Fruit fly (Drosophila melanogaster) whole organism, embryonic: Measurements from ENCODE around the gene CG43448.

Experiments
- Antp ChIP-seq: fragments of 200-800 bp; sonication (Bioruptor generic); optimal IDR thresholded peaks from 3 replicates; lab custom pipeline; 2016; ENCODE audit warnings: missing biosample characterization, missing genetic modification characterization
- Atf6 ChIP-seq: fragments of 200-800 bp; sonication (Bioruptor generic); IDR thresholded peaks from 2 replicates; pipeline ENCODE4 v1.3.6; 2022; ENCODE audit warnings: missing biosample characterization, missing genetic modification characterization
- CG10654 ChIP-seq: fragments of 200-800 bp; sonication (Bioruptor generic); optimal IDR thresholded peaks from 2 replicates; lab custom pipeline; 2016; ENCODE audit warnings: missing biosample characterization, missing genetic modification characterization
- CG11247 ChIP-seq: fragments of 200-800 bp; sonication (Bioruptor generic); IDR thresholded peaks from 2 replicates; pipeline ENCODE4 v1.3.6; 2022; ENCODE audit warnings: missing biosample characterization, missing genetic modification characterization
- CG1233 ChIP-seq: fragments of 200-800 bp; sonication (Bioruptor generic); optimal IDR thresholded peaks from 4 replicates; lab custom pipeline; 2018; ENCODE audit warnings: missing biosample characterization, mild to moderate bottlenecking, missing genetic modification characterization
- CG14050 ChIP-seq: fragments of 200-800 bp; sonication (Bioruptor generic); IDR thresholded peaks from 3 replicates; pipeline ENCODE4 v1.3.6; 2022; ENCODE audit warnings: missing biosample characterization, missing genetic modification characterization
- CG14667 ChIP-seq: fragments of 200-800 bp; sonication (Bioruptor generic); IDR thresholded peaks from 2 replicates; pipeline ENCODE4 v1.3.6; 2022; ENCODE audit warnings: missing biosample characterization, missing genetic modification characterization
- CG17328 ChIP-seq: fragments of 200-800 bp; sonication (Bioruptor generic); IDR thresholded peaks from 2 replicates; pipeline ENCODE4 v1.3.6; 2022; ENCODE audit warnings: missing biosample characterization, missing genetic modification characterization
- CG3163 ChIP-seq: fragments of 200-800 bp; sonication (Bioruptor generic); optimal IDR thresholded peaks from 3 replicates; lab custom pipeline; 2016; ENCODE audit warnings: missing biosample characterization, missing genetic modification characterization
- CG32772 ChIP-seq: fragments of 200-800 bp; sonication (Bioruptor generic); IDR thresholded peaks from 2 replicates; pipeline ENCODE4 v1.3.6; 2022; ENCODE audit warnings: missing biosample characterization, missing genetic modification characterization
- CG3726 ChIP-seq: fragments of 200-800 bp; sonication (Bioruptor generic); IDR thresholded peaks from 3 replicates; pipeline ENCODE4, ENCODE4 v1.3.6; 2022; ENCODE audit warnings: missing biosample characterization, missing genetic modification characterization
- CG4424 ChIP-seq: fragments of 200-800 bp; sonication (Bioruptor generic); optimal IDR thresholded peaks from 3 replicates; lab custom pipeline; 2016; ENCODE audit warnings: missing biosample characterization, missing genetic modification characterization
- CG5180 ChIP-seq: fragments of 200-800 bp; sonication (Bioruptor generic); optimal IDR thresholded peaks from 3 replicates; lab custom pipeline; 2017; ENCODE audit warnings: missing biosample characterization, missing genetic modification characterization, mild to moderate bottlenecking, moderate library complexity, missing genetic modification reagents
- CG5245 ChIP-seq: fragments of 200-800 bp; sonication (Bioruptor generic); optimal IDR thresholded peaks from 3 replicates; lab custom pipeline; 2016; ENCODE audit warnings: missing biosample characterization, missing genetic modification characterization
- CG6683 ChIP-seq: fragments of 200-800 bp; sonication (Bioruptor generic); optimal IDR thresholded peaks from 2 replicates; lab custom pipeline; 2017; ENCODE audit warnings: missing biosample characterization, mild to moderate bottlenecking, missing genetic modification characterization, missing genetic modification reagents
- CG8359 ChIP-seq: fragments of 200-800 bp; sonication (Bioruptor generic); optimal IDR thresholded peaks from 2 replicates; lab custom pipeline; 2017; ENCODE audit warnings: missing biosample characterization, mild to moderate bottlenecking, missing genetic modification characterization, borderline replicate concordance
- CG9215 ChIP-seq: fragments of 200-800 bp; sonication (Bioruptor generic); IDR thresholded peaks from 2 replicates; pipeline ENCODE4 v1.3.6; 2022; ENCODE audit warnings: missing biosample characterization, missing genetic modification characterization
- CTCF ChIP-seq: fragments of 200-800 bp; sonication (Bioruptor generic); optimal IDR thresholded peaks from 2 replicates; lab custom pipeline; 2017; ENCODE audit warnings: missing biosample characterization, mild to moderate bottlenecking, missing genetic modification characterization, moderate library complexity
- Dip2 ChIP-seq: fragments of 200-800 bp; sonication (Bioruptor generic); IDR thresholded peaks from 2 replicates; pipeline ENCODE4 v1.3.6; 2022; ENCODE audit warnings: missing biosample characterization, missing genetic modification characterization
- E2f1 ChIP-seq: fragments of 200-800 bp; sonication (Bioruptor generic); IDR thresholded peaks from 2 replicates; pipeline ENCODE4 v1.3.6; 2022; ENCODE audit warnings: missing biosample characterization, missing genetic modification characterization
- Hand ChIP-seq: fragments of 200-800 bp; sonication (Bioruptor generic); optimal IDR thresholded peaks from 2 replicates; lab custom pipeline; 2017; ENCODE audit warnings: mild to moderate bottlenecking, missing biosample characterization, missing genetic modification reagents, missing genetic modification characterization
- Hsf ChIP-seq: fragments of 200-800 bp; sonication (Bioruptor generic); optimal IDR thresholded peaks from 3 replicates; lab custom pipeline; 2016; ENCODE audit warnings: missing biosample characterization, missing genetic modification characterization
- Jarid2 ChIP-seq: fragments of 200-800 bp; sonication (Bioruptor generic); optimal IDR thresholded peaks from 3 replicates; lab custom pipeline; 2017; ENCODE audit warnings: mild to moderate bottlenecking, missing biosample characterization, missing genetic modification reagents, missing genetic modification characterization
- Lpt ChIP-seq: fragments of >200 bp; optimal IDR thresholded peaks from 2 replicates; lab custom pipeline; 2018; ENCODE audit warnings: missing biosample characterization, missing genetic modification characterization
- Med ChIP-seq: fragments of 200-800 bp; sonication (Bioruptor generic); peaks from one replicate; lab custom pipeline; 2016; ENCODE audit warnings: missing biosample characterization, missing genetic modification characterization, mild to moderate bottlenecking, inconsistent platforms, moderate library complexity
- NC2α ChIP-seq: fragments of 200-800 bp; sonication (Bioruptor generic); optimal IDR thresholded peaks from 2 replicates; lab custom pipeline; 2016; ENCODE audit warnings: missing biosample characterization, missing genetic modification characterization
- Neu2 ChIP-seq: fragments of 200-800 bp; sonication (Bioruptor generic); optimal IDR thresholded peaks from 3 replicates; lab custom pipeline; 2016; ENCODE audit warnings: missing biosample characterization, missing genetic modification characterization, borderline replicate concordance
- Nf-YB ChIP-seq: fragments of 200-800 bp; sonication (Bioruptor generic); optimal IDR thresholded peaks from 3 replicates; lab custom pipeline; 2019; ENCODE audit warnings: missing biosample characterization, mild to moderate bottlenecking, missing genetic modification characterization, moderate library complexity
- Nf-YC ChIP-seq: fragments of 200-800 bp; optimal IDR thresholded peaks from 3 replicates; lab custom pipeline; 2019; ENCODE audit warnings: missing biosample characterization, mild to moderate bottlenecking, missing genetic modification characterization, moderate library complexity
- Rfx ChIP-seq: fragments of 200-800 bp; sonication (Bioruptor generic); IDR thresholded peaks from 2 replicates; pipeline ENCODE4 v1.3.6; 2022; ENCODE audit warnings: missing biosample characterization, missing genetic modification characterization
- Spps ChIP-seq: fragments of 200-800 bp; sonication (Bioruptor generic); optimal IDR thresholded peaks from 2 replicates; lab custom pipeline; 2018; ENCODE audit warnings: missing biosample characterization, mild to moderate bottlenecking, missing genetic modification characterization
- Sry-δ ChIP-seq: fragments of 200-800 bp; sonication (Bioruptor generic); optimal IDR thresholded peaks from 2 replicates; lab custom pipeline; 2016; ENCODE audit warnings: missing biosample characterization, missing genetic modification characterization
- Usf ChIP-seq: fragments of 200-800 bp; sonication (Bioruptor generic); optimal IDR thresholded peaks from 2 replicates; lab custom pipeline; 2017; ENCODE audit warnings: missing genotype, missing biosample characterization, missing genetic modification characterization
- ap ChIP-seq: fragments of 200-800 bp; sonication (Bioruptor generic); IDR thresholded peaks from 2 replicates; pipeline ENCODE4 v1.3.6; 2022; ENCODE audit warnings: missing biosample characterization, missing genetic modification characterization
- ara ChIP-seq: fragments of 200-800 bp; sonication (Bioruptor generic); IDR thresholded peaks from 2 replicates; pipeline ENCODE4 v1.3.6; 2022; ENCODE audit warnings: missing biosample characterization, missing genetic modification characterization
- ato ChIP-seq: fragments of 200-800 bp; sonication (Bioruptor generic); IDR thresholded peaks from 2 replicates; pipeline ENCODE4 v1.3.6; 2022; ENCODE audit warnings: missing biosample characterization, missing genetic modification characterization; ENCODE audit not compliant: partially characterized antibody
- cg ChIP-seq: fragments of 200-800 bp; sonication (Bioruptor generic); optimal IDR thresholded peaks from 3 replicates; lab custom pipeline; 2019; ENCODE audit warnings: missing biosample characterization, mild to moderate bottlenecking, missing genetic modification characterization, moderate library complexity
- chinmo ChIP-seq: fragments of 200-800 bp; sonication (Bioruptor generic); IDR thresholded peaks from 4 replicates; pipeline ENCODE4 v1.3.6; 2022; ENCODE audit warnings: missing biosample characterization, missing genetic modification characterization; ENCODE audit not compliant: partially characterized antibody
- cwo ChIP-seq: fragments of 200-800 bp; sonication (Bioruptor generic); optimal IDR thresholded peaks from 3 replicates; lab custom pipeline; 2017; ENCODE audit warnings: missing biosample characterization, missing genetic modification characterization, mild to moderate bottlenecking, moderate library complexity, missing genetic modification reagents
- da ChIP-seq: fragments of 200-800 bp; sonication (Bioruptor generic); optimal IDR thresholded peaks from 2 replicates; lab custom pipeline; 2016; ENCODE audit warnings: missing biosample characterization, missing genetic modification characterization
- gfzf ChIP-seq: fragments of 200-800 bp; sonication (Bioruptor generic); optimal IDR thresholded peaks from 2 replicates; lab custom pipeline; 2016; ENCODE audit warnings: missing biosample characterization, mild to moderate bottlenecking, missing genetic modification characterization, moderate library complexity
- gsb ChIP-seq: fragments of 200-800 bp; sonication (Bioruptor generic); IDR thresholded peaks from 2 replicates; pipeline ENCODE4 v1.3.6; 2022; ENCODE audit warnings: missing biosample characterization, missing genetic modification characterization
- her ChIP-seq: fragments of 200-800 bp; sonication (Bioruptor generic); optimal IDR thresholded peaks from 2 replicates; lab custom pipeline; 2016; ENCODE audit warnings: missing biosample characterization, missing genetic modification characterization
- luna ChIP-seq: fragments of 200-800 bp; sonication (Bioruptor generic); optimal IDR thresholded peaks from 2 replicates; lab custom pipeline; 2016; ENCODE audit warnings: missing biosample characterization, missing genetic modification characterization
- org-1 ChIP-seq: fragments of 200-800 bp; sonication (Bioruptor generic); optimal IDR thresholded peaks from 2 replicates; lab custom pipeline; 2017; ENCODE audit warnings: missing biosample characterization, missing genetic modification characterization
- rib ChIP-seq: fragments of 200-800 bp; sonication (Bioruptor generic); IDR thresholded peaks from 2 replicates; pipeline ENCODE4 v1.3.6; 2022; ENCODE audit warnings: missing biosample characterization, missing genetic modification characterization
- sens ChIP-seq: fragments of 200-800 bp; sonication (Bioruptor generic); peaks from one replicate; lab custom pipeline; 2016; ENCODE audit warnings: missing biosample characterization, missing genetic modification characterization
- seq ChIP-seq: fragments of 200-800 bp; sonication (Bioruptor generic); IDR thresholded peaks from 2 replicates; pipeline ENCODE4 v1.3.6; 2022; ENCODE audit warnings: missing biosample characterization, missing genetic modification characterization
- sima ChIP-seq: fragments of 200-800 bp; sonication (Bioruptor generic); optimal IDR thresholded peaks from 2 replicates; lab custom pipeline; 2016; ENCODE audit warnings: missing biosample characterization, missing genetic modification characterization
- slbo ChIP-seq: fragments of 200-800 bp; sonication (Bioruptor generic); IDR thresholded peaks from 2 replicates; pipeline ENCODE4 v1.3.6; 2022; ENCODE audit warnings: missing biosample characterization, missing genetic modification characterization
- so ChIP-seq: fragments of 200-800 bp; sonication (Bioruptor generic); IDR thresholded peaks from 3 replicates; pipeline ENCODE4 v1.3.6; 2022; ENCODE audit warnings: missing biosample characterization, missing genetic modification characterization
- sob ChIP-seq: fragments of 200-800 bp; sonication (Bioruptor generic); IDR thresholded peaks from 2 replicates; pipeline ENCODE4 v1.3.6; 2022; ENCODE audit warnings: missing biosample characterization, missing genetic modification characterization
- zen ChIP-seq: fragments of 200-800 bp; sonication (Bioruptor generic); optimal IDR thresholded peaks from 3 replicates; lab custom pipeline; 2018; ENCODE audit warnings: missing biosample characterization, mild to moderate bottlenecking, missing genetic modification characterization, moderate library complexity

CG43448 gene

DNA sequence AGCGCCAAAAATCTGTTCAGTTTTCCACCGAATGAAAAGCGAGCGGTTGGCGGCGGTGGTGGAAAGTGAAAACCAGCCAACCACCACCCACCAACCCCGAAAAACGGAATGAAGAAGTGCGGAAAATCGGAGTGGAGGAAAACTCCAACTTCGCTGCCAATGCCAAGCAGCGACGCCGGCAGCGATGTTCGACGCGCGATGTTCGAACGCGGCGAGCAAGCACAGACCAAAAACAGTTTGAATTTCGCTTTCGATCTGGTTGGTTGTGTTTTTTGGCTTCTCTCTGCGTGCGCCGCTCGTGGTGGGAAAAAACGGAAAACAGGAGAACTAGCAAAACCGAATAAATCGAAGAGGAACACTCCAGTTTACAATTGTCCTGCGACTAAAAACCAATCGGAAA, 40.2 kb upstream of the CG43448 start, which contains the start of gene heca (continued):
- TF ChIP-seq da (GFP tag; lab: Kevin White, UChicago) (no peak), cg (GFP tag; lab: Kevin White, UChicago) (peak; percentile 26), sens (GFP tag; lab: Kevin White, UChicago) (peak; percentile 71), Nf-YB (GFP tag; lab: Kevin White, UChicago) (peak; percentile 94), Usf (no peak), Hsf (GFP tag; lab: Kevin White, UChicago) (no peak), Sry-δ (GFP tag; lab: Kevin White, UChicago) (no peak), ato (GFP tag; lab: Robert Waterston, UW) (no peak), gfzf (no peak), CG32772 (GFP tag; lab: Robert Waterston, UW) (no peak), ara (GFP tag; lab: Robert Waterston, UW) (no peak), Atf6 (GFP tag; lab: Robert Waterston, UW) (0 out of 2 replicates have a peak, but pooled peaks have one; percentile 17), CG5180 (GFP tag; lab: Kevin White, UChicago) (peak; percentile 98), CG3163 (no peak), org-1 (no peak), CTCF (GFP tag; lab: Kevin White, UChicago) (peak; percentile 30), gsb (no peak), CG17328 (GFP tag; lab: Robert Waterston, UW) (no peak), CG14050 (GFP tag; lab: Robert Waterston, UW) (no peak), CG14667 (GFP tag; lab: Robert Waterston, UW) (no peak), NC2α (GFP tag; lab: Kevin White, UChicago) (no peak), Hand (GFP tag; lab: Kevin White, UChicago) (no peak), CG5245 (GFP tag; lab: Kevin White, UChicago) (no peak), seq (GFP tag; lab: Robert Waterston, UW) (peak; percentile 51; the same call in 1 of the 2 replicates), CG4424 (no peak), slbo (GFP tag; lab: Robert Waterston, UW) (no peak), Antp (no peak), her (peak; percentile 22), Spps (no peak), Dip2 (no peak), luna (GFP tag; lab: Kevin White, UChicago) (no peak), ap (no peak), CG11247 (GFP tag; lab: Robert Waterston, UW) (no peak), Rfx (GFP tag; lab: Robert Waterston, UW) (peak; percentile 29; the same call in 1 of the 2 replicates), rib (GFP tag; lab: Robert Waterston, UW) (no peak), CG9215 (no peak), cwo (GFP tag; lab: Kevin White, UChicago) (no peak), CG10654 (GFP tag; lab: Kevin White, UChicago) (no peak), Nf-YC (tag; lab: Kevin White, UChicago) (peak; percentile 93), E2f1 (0 out of 2 replicates have a peak, but pooled peaks have one; percentile 24), CG6683 (no peak), zen (tag; lab: Kevin White, UChicago) (no peak), Neu2 (GFP tag; lab: Kevin White, UChicago) (no peak), Lpt (GFP tag; lab: Kevin White, UChicago) (no peak), sima (GFP tag; lab: Kevin White, UChicago) (no peak), sob (0 out of 2 replicates have a peak, but pooled peaks have one; percentile 24), CG1233 (GFP tag; lab: Kevin White, UChicago) (no peak), Med (GFP tag; lab: Kevin White, UChicago) (peak; percentile 71), CG3726 (GFP tag; lab: Robert Waterston, UW) (no peak), Jarid2 (GFP tag; lab: Kevin White, UChicago) (peak; percentile 99), CG8359 (no peak), chinmo (GFP tag; lab: Robert Waterston, UW) (peak; percentile 75; the same call in 1 of the 4 replicates), so (GFP tag; lab: Robert Waterston, UW) (no peak)
